Worm (Caenorhabditis elegans): Measurements from ENCODE around the gene C39B10.3.

Gene C39B10.3

DNA sequence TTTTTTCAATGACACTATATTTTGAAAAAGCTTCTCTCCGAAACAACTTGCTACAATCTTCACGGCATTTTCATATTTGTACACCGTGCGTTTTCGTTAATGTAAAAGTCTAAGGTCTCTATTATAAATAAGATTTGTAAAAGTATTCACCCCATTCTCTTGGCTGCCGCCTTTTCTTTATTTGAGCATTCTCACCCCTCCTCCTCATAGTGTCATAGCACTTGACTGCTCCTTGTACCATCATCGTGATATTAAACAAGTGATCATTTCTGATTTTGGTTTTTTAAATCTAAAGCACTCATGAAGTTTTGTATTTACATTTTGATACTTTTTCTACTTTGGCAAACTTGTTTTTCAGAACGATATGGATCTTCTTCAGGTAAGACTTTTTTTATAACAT lies 37.1 kb upstream of the C39B10.3 start, which contains the start of gene ZC504.1:
TSS of gene ZC504.1 (plus strand) at position 301 of the 400 bp plus-strand sequence.
- no peak for TF ChIP-seq ztf-11 (tag; optimal IDR thresholded peaks at IDR 0.05)
- no peak for TF ChIP-seq nhr-6 (tag; optimal IDR thresholded peaks at IDR 0.05)
- no peak for TF ChIP-seq snpc-4 (tag; optimal IDR thresholded peaks at IDR 0.05)
- no peak for TF ChIP-seq nhr-11 (tag; optimal IDR thresholded peaks at IDR 0.05)
- no peak for TF ChIP-seq ceh-82 (tag; optimal IDR thresholded peaks at IDR 0.05)
- no peak for TF ChIP-seq nhr-12 (tag; optimal IDR thresholded peaks at IDR 0.05)
- TF ChIP-seq alr-1 (tag; optimal IDR thresholded peaks at IDR 0.05), result no peak
- no peak for TF ChIP-seq R02D3.7 (tag; optimal IDR thresholded peaks at IDR 0.05)
- TF ChIP-seq Y55F3AM.14 (GFP tag; optimal IDR thresholded peaks at IDR 0.05), result no peak
- TF ChIP-seq skn-1 (tag; optimal IDR thresholded peaks at IDR 0.05), result no peak

DNA sequence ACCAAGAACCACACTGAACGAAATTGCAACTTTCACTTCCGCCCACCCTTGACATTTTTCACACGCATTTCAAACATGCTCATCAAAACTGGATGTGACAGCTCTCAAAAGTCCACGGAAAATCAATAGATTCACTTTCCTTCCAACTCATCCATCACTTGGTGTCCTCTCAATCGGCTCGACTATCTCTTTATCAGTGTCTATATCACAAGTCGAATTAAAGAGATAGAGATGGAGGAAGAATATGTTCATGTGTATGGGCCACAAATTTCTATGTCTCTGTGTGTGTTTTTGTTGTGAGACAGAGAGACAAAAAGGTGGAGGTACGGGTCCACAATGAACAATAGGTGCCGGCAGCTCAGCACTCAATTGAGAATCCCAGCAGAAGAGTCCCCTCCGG lies 33.4 kb upstream of the C39B10.3 start:
- no peak for TF ChIP-seq Y55F3AM.14 (GFP tag; optimal IDR thresholded peaks at IDR 0.05)
- TF ChIP-seq F13H6.1 (tag; optimal IDR thresholded peaks at IDR 0.05), result peak; percentile 9
- TF ChIP-seq C34F6.9 (tag; optimal IDR thresholded peaks at IDR 0.05), result peak; percentile 12
- peak; percentile 22 for TF ChIP-seq sma-9 (GFP tag; optimal IDR thresholded peaks at IDR 0.05)
- TF ChIP-seq sma-9 (tag; optimal IDR thresholded peaks at IDR 0.05), result no peak
- TF ChIP-seq sem-4 (tag; optimal IDR thresholded peaks at IDR 0.05), result no peak
- peak; percentile 51 for TF ChIP-seq nhr-129 (tag; optimal IDR thresholded peaks at IDR 0.05)
- no peak for TF ChIP-seq mab-5 (tag; optimal IDR thresholded peaks at IDR 0.05)

DNA sequence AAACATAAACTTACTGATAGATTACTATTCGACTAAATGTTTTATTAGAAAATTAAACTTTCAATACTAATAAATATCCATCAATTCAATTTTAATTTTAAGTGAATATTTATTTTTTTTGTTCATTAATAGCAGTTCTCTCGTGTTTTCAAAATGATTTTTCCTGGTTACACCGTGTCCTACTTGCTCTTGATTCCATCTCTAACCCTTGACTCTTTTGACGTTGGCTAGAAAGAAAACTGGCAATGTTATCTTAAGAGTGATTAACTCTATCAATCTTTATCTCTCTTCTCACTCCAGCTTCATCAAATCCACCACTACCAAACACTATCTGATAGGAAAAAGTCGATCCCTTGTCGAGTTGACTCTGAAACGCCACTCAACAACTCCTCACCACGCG lies 31.5 kb upstream of the C39B10.3 start, which contains the start of gene acr-8:
TSS of gene acr-8 (plus strand) at position 301 of the 400 bp plus-strand sequence.
- TF ChIP-seq ztf-11 (tag; optimal IDR thresholded peaks at IDR 0.05) (no peak), mdl-1 (tag; optimal IDR thresholded peaks at IDR 0.05) (no peak), nhr-6 (tag; optimal IDR thresholded peaks at IDR 0.05) (no peak), nhr-21 (tag; optimal IDR thresholded peaks at IDR 0.05) (no peak), snpc-4 (tag; optimal IDR thresholded peaks at IDR 0.05) (no peak), lin-39 (tag; optimal IDR thresholded peaks at IDR 0.05) (no peak), lin-11 (tag; optimal IDR thresholded peaks at IDR 0.05) (no peak), nhr-11 (tag; optimal IDR thresholded peaks at IDR 0.05) (no peak), ZK546.5 (tag; optimal IDR thresholded peaks at IDR 0.05) (no peak), nhr-23 (tag; optimal IDR thresholded peaks at IDR 0.05) (no peak), elt-3 (tag; optimal IDR thresholded peaks at IDR 0.05) (no peak), F13H6.1 (tag; optimal IDR thresholded peaks at IDR 0.05) (no peak), crh-2 (tag; optimal IDR thresholded peaks at IDR 0.05) (no peak), C34F6.9 (tag; optimal IDR thresholded peaks at IDR 0.05) (no peak), sem-4 (tag; optimal IDR thresholded peaks at IDR 0.05) (no peak), Y55F3AM.14 (GFP tag; optimal IDR thresholded peaks at IDR 0.05) (no peak), ama-1 (optimal IDR thresholded peaks at IDR 0.05) (no peak), dmd-4 (tag; optimal IDR thresholded peaks at IDR 0.05) (no peak), mbf-1 (tag; optimal IDR thresholded peaks at IDR 0.05) (no peak)

DNA sequence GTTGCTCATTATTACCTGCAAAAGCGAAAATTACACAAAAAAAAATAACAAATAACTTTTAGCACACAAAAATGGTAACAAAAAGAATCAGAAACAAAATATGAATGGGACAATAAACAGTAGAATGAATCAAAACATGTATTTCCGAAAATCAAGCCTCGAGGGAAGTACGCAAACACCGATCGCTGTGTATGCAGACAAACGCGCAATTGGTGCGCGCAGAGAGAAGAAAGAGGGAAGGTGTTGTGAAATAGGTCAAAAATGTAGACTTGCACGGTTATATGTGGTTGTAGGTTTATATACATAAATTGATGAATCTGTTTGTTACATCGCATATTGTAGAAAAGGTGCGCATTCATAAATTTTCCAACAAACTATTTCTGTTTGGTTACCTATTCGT lies 24.2 kb upstream of the C39B10.3 start, which contains the start of gene cdk-11.2:
TSS of gene cdk-11.2 (minus strand) at position 23 of the 400 bp plus-strand sequence.
- TF ChIP-seq C34F6.9 (tag; optimal IDR thresholded peaks at IDR 0.05), result peak; percentile 82
- TF ChIP-seq ceh-82 (tag; optimal IDR thresholded peaks at IDR 0.05), result peak; percentile 6
- TF ChIP-seq ztf-4 (tag; optimal IDR thresholded peaks at IDR 0.05), result no peak
- peak; percentile 60 for TF ChIP-seq sma-3 (GFP tag; optimal IDR thresholded peaks at IDR 0.05)
- peak; percentile 1 for TF ChIP-seq snpc-4 (tag; optimal IDR thresholded peaks at IDR 0.05)
- TF ChIP-seq lsy-2 (tag; optimal IDR thresholded peaks at IDR 0.05), result peak; percentile 34 to 67
- TF ChIP-seq Y55F3AM.14 (GFP tag; optimal IDR thresholded peaks at IDR 0.05), result no peak
- TF ChIP-seq F13H6.1 (tag; optimal IDR thresholded peaks at IDR 0.05), result peak; percentile 27
- TF ChIP-seq ZK546.5 (tag; optimal IDR thresholded peaks at IDR 0.05), result no peak
- TF ChIP-seq crh-2 (tag; optimal IDR thresholded peaks at IDR 0.05), result peak; percentile 64
- no peak for TF ChIP-seq mab-5 (tag; optimal IDR thresholded peaks at IDR 0.05)
- TF ChIP-seq nhr-6 (tag; optimal IDR thresholded peaks at IDR 0.05), result no peak
- TF ChIP-seq nhr-129 (tag; optimal IDR thresholded peaks at IDR 0.05), result peak; percentile 86
- peak; percentile 49 for TF ChIP-seq sem-4 (tag; optimal IDR thresholded peaks at IDR 0.05)
- peak; percentile 90 for TF ChIP-seq unc-55 (GFP tag; optimal IDR thresholded peaks at IDR 0.05)
- peak; percentile 44 for TF ChIP-seq nhr-21 (tag; optimal IDR thresholded peaks at IDR 0.05)
- TF ChIP-seq lin-11 (tag; optimal IDR thresholded peaks at IDR 0.05), result peak; percentile 44
- TF ChIP-seq fos-1 (tag; optimal IDR thresholded peaks at IDR 0.05), result peak; percentile 69
- TF ChIP-seq ztf-1 (GFP tag; conservative IDR thresholded peaks at IDR 0.05), result no peak
- TF ChIP-seq sma-9 (GFP tag; optimal IDR thresholded peaks at IDR 0.05), result peak; percentile 67
- TF ChIP-seq sma-9 (tag; optimal IDR thresholded peaks at IDR 0.05), result no peak
- peak; percentile 8 for TF ChIP-seq blmp-1 (tag; optimal IDR thresholded peaks at IDR 0.05; ENCODE audit: insufficient read depth)
- peak; percentile 16 for TF ChIP-seq lin-13 (GFP tag; optimal IDR thresholded peaks at IDR 0.05)
- no peak for TF ChIP-seq lin-39 (tag; optimal IDR thresholded peaks at IDR 0.05)

Data from whole organism, L2 larva.